Worm (Caenorhabditis elegans) whole organism, young adult: ENCODE measurements around the gene B0252.3.

Experiments used
- D2030.7 ChIP-seq: fragments of 200-800 bp; sonication (Bioruptor generic); IDR thresholded peaks from 2 replicates; pipeline ENCODE4 v1.3.6; 2022; ENCODE audit warnings: missing genetic modification reagents, missing genetic modification characterization, missing compliant biosample characterization
- F57A8.1 ChIP-seq: fragments of 200-800 bp; sonication (Bioruptor generic); optimal IDR thresholded peaks from 2 replicates; lab custom pipeline; 2018; ENCODE audit warnings: mild to moderate bottlenecking, missing genetic modification characterization, moderate library complexity, missing compliant biosample characterization
- Y53G8AR.9 ChIP-seq: fragments of 200-800 bp; sonication (Bioruptor generic); conservative IDR thresholded peaks from 2 replicates; pipeline ENCODE4 v1.3.6; 2022; ENCODE audit warnings: missing genetic modification reagents, missing genetic modification characterization, missing compliant biosample characterization
- ama-1 ChIP-seq, 3 experiments: fragments of 150-350 bp in 1 of 3; sonication (generic microtip) in 2 of 3; optimal IDR thresholded peaks; 2 replicates each; lab custom pipeline; 2014 to 2018; ENCODE audit warnings: missing biosample characterization in 2 of 3, missing genetic modification characterization in 2 of 3, missing genetic modification reagents in 2 of 3
- ceh-91 ChIP-seq: fragments of 200-800 bp; sonication (Bioruptor generic); IDR thresholded peaks from 2 replicates; pipeline ENCODE4 v1.3.6; 2022; ENCODE audit warnings: missing genetic modification reagents, missing genetic modification characterization, missing compliant biosample characterization
- dpl-1 ChIP-seq: fragments of 150-350 bp; optimal IDR thresholded peaks from 2 replicates; lab custom pipeline; 2014; ENCODE audit warnings: missing biosample characterization, missing genetic modification reagents, missing genetic modification characterization
- madf-10 ChIP-seq: sonication (generic microtip); optimal IDR thresholded peaks from 2 replicates; lab custom pipeline; 2016; ENCODE audit warnings: mild to moderate bottlenecking, missing genetic modification characterization, missing compliant biosample characterization
- mel-28 ChIP-seq: sonication (generic microtip); optimal IDR thresholded peaks from 2 replicates; lab custom pipeline; 2016; ENCODE audit warnings: borderline replicate concordance, mild to moderate bottlenecking, missing genetic modification characterization, missing compliant biosample characterization
- nfya-1 ChIP-seq: sonication (generic microtip); optimal IDR thresholded peaks from 2 replicates; lab custom pipeline; 2017; ENCODE audit warnings: antibody characterized with exemption, missing compliant biosample characterization, missing genetic modification characterization, borderline replicate concordance; ENCODE audit not compliant: insufficient read depth
- pbrm-1 ChIP-seq: fragments of 200-800 bp; sonication (Bioruptor generic); IDR thresholded peaks from 2 replicates; pipeline ENCODE4 v1.3.6; 2022; ENCODE audit warnings: missing genetic modification reagents, missing genetic modification characterization, missing compliant biosample characterization
- snpc-4 ChIP-seq, 5 experiments: fragments of 150-350 bp in 1 of 5; sonication (generic microtip) in 4 of 5; optimal IDR thresholded peaks; 2 replicates each; lab custom pipeline; 2014 to 2018; ENCODE audit warnings: missing genetic modification characterization in 5 of 5, missing biosample characterization in 3 of 5, antibody characterized with exemption in 2 of 5, mild to moderate bottlenecking in 2 of 5, missing compliant biosample characterization in 2 of 5, missing genotype in 2 of 5, moderate library complexity in 2 of 5, missing genetic modification reagents in 1 of 5

- TF ChIP-seq madf-10, result no peak
- TF ChIP-seq mel-28 (tag; lab: Kevin White, UChicago), result no peak
- TF ChIP-seq ceh-91 (GFP tag; lab: Robert Waterston, UW), result no peak
- no peak for TF ChIP-seq pbrm-1
- TF ChIP-seq dpl-1 (GFP tag; lab: Kevin White, UChicago), result no peak
- no peak for TF ChIP-seq snpc-4 (GFP tag; optimal IDR thresholded peaks at IDR 0.05; lab: Kevin White, UChicago)
- TF ChIP-seq snpc-4 (tag; optimal IDR thresholded peaks at IDR 0.05; lab: Kevin White, UChicago), result no peak
- no peak for TF ChIP-seq D2030.7 (GFP tag; lab: Robert Waterston, UW)
- TF ChIP-seq ama-1 (optimal IDR thresholded peaks at IDR 0.05; lab: Kevin White, UChicago), result no peak
- TF ChIP-seq ama-1 (GFP tag; optimal IDR thresholded peaks at IDR 0.05; lab: Kevin White, UChicago), result no peak
- TF ChIP-seq F57A8.1 (GFP tag; lab: Kevin White, UChicago), result no peak
- TF ChIP-seq Y53G8AR.9 (GFP tag; lab: Robert Waterston, UW), result no peak
- TF ChIP-seq nfya-1 (tag; lab: Kevin White, UChicago), result no peak
Measured at ce11 chrII:6927603-6928002, 20.0 kb upstream of the B0252.3 start, which contains the start of gene F22D3.4.
